Fruit fly (Drosophila melanogaster) whole organism, embryonic: ENCODE data around the gene CG32267.
A peak's percentile ranks its signal among the peaks of the same experiment; 100 is the strongest.

Experiments
- ATbp ChIP-seq: fragments of 200-800 bp; sonication (Bioruptor generic); optimal IDR thresholded peaks from 2 replicates; lab custom pipeline; 2017; ENCODE audit warnings: missing biosample characterization, mild to moderate bottlenecking, missing genetic modification characterization, missing genetic modification reagents
- Asciz ChIP-seq: fragments of 200-800 bp; sonication (Bioruptor generic); optimal IDR thresholded peaks from 2 replicates; lab custom pipeline; 2017; ENCODE audit warnings: missing biosample characterization, mild to moderate bottlenecking, missing genetic modification characterization, missing genetic modification reagents
- CG10431 ChIP-seq: fragments of 200-800 bp; sonication (Bioruptor generic); optimal IDR thresholded peaks from 3 replicates; lab custom pipeline; 2018; ENCODE audit warnings: missing biosample characterization, mild to moderate bottlenecking, missing genetic modification characterization
- CG11456 ChIP-seq: fragments of 200-800 bp; sonication (Bioruptor generic); IDR thresholded peaks from 3 replicates; pipeline ENCODE4 v1.3.6; 2022; ENCODE audit warnings: missing biosample characterization, missing genetic modification characterization
- CG11504 ChIP-seq: fragments of 200-800 bp; sonication (Bioruptor generic); optimal IDR thresholded peaks from 3 replicates; lab custom pipeline; 2019; ENCODE audit warnings: missing biosample characterization, mild to moderate bottlenecking, missing genetic modification characterization, moderate library complexity
- CG12299 ChIP-seq: fragments of 200-800 bp; sonication (Bioruptor generic); optimal IDR thresholded peaks from 2 replicates; lab custom pipeline; 2018; ENCODE audit warnings: missing biosample characterization, mild to moderate bottlenecking, missing genetic modification characterization
- CG1233 ChIP-seq: fragments of 200-800 bp; sonication (Bioruptor generic); optimal IDR thresholded peaks from 4 replicates; lab custom pipeline; 2018; ENCODE audit warnings: missing biosample characterization, mild to moderate bottlenecking, missing genetic modification characterization
- CG12659 ChIP-seq: fragments of 200-800 bp; sonication (Bioruptor generic); optimal IDR thresholded peaks from 3 replicates; lab custom pipeline; 2017; ENCODE audit warnings: mild to moderate bottlenecking, missing biosample characterization, missing genetic modification reagents, missing genetic modification characterization
- CG12769 ChIP-seq: fragments of 200-800 bp; sonication (Bioruptor generic); optimal IDR thresholded peaks from 2 replicates; lab custom pipeline; 2019; ENCODE audit warnings: missing biosample characterization, mild to moderate bottlenecking, missing genetic modification characterization, moderate library complexity
- CG13624 ChIP-seq: fragments of 200-800 bp; sonication (Bioruptor generic); optimal IDR thresholded peaks from 2 replicates; lab custom pipeline; 2016; ENCODE audit warnings: missing biosample characterization, missing genetic modification characterization
- CG15073 ChIP-seq: fragments of 200-800 bp; sonication (Bioruptor generic); optimal IDR thresholded peaks from 2 replicates; lab custom pipeline; 2016; ENCODE audit warnings: missing biosample characterization, missing genetic modification characterization
- CG17359 ChIP-seq: fragments of 200-800 bp; sonication (Bioruptor generic); optimal IDR thresholded peaks from 3 replicates; lab custom pipeline; 2018; ENCODE audit warnings: missing biosample characterization, mild to moderate bottlenecking, missing genetic modification characterization, moderate library complexity
- CG2712 ChIP-seq: fragments of 200-800 bp; optimal IDR thresholded peaks from 3 replicates; lab custom pipeline; 2019; ENCODE audit warnings: missing biosample characterization, mild to moderate bottlenecking, missing genetic modification characterization, moderate library complexity
- CG2889 ChIP-seq: fragments of 200-800 bp; sonication (Bioruptor generic); IDR thresholded peaks from 3 replicates; pipeline ENCODE4 v1.3.6; 2022; ENCODE audit warnings: missing biosample characterization, missing genetic modification characterization
- CG30403 ChIP-seq: fragments of 200-800 bp; sonication (Bioruptor generic); optimal IDR thresholded peaks from 3 replicates; lab custom pipeline; 2016; ENCODE audit warnings: missing biosample characterization, missing genetic modification characterization
- CG3163 ChIP-seq: fragments of 200-800 bp; sonication (Bioruptor generic); optimal IDR thresholded peaks from 3 replicates; lab custom pipeline; 2016; ENCODE audit warnings: missing biosample characterization, missing genetic modification characterization
- CG33557 ChIP-seq: fragments of 200-800 bp; sonication (Bioruptor generic); optimal IDR thresholded peaks from 2 replicates; lab custom pipeline; 2019; ENCODE audit warnings: missing biosample characterization, mild to moderate bottlenecking, missing genetic modification characterization, moderate library complexity
- CG3838 ChIP-seq: fragments of 200-800 bp; sonication (Bioruptor generic); optimal IDR thresholded peaks from 3 replicates; lab custom pipeline; 2016; ENCODE audit warnings: missing biosample characterization, missing genetic modification characterization
- CG4854 ChIP-seq: fragments of 200-800 bp; sonication (Bioruptor generic); optimal IDR thresholded peaks from 2 replicates; lab custom pipeline; 2016; ENCODE audit warnings: missing biosample characterization, missing genetic modification characterization, inconsistent platforms
- CG9797 ChIP-seq: fragments of 200-800 bp; sonication (Bioruptor generic); optimal IDR thresholded peaks from 3 replicates; lab custom pipeline; 2018; ENCODE audit warnings: missing biosample characterization, mild to moderate bottlenecking, missing genetic modification characterization
- CrebB ChIP-seq: fragments of 200-800 bp; sonication (Bioruptor generic); optimal IDR thresholded peaks from 3 replicates; lab custom pipeline; 2018; ENCODE audit warnings: missing biosample characterization, mild to moderate bottlenecking, missing genetic modification characterization
- Dll ChIP-seq: fragments of 200-800 bp; sonication (Bioruptor generic); IDR thresholded peaks from 4 replicates; pipeline ENCODE4 v1.3.6; 2022; ENCODE audit warnings: missing biosample characterization, missing genetic modification characterization; ENCODE audit not compliant: partially characterized antibody
- ERR ChIP-seq: fragments of 200-800 bp; sonication (Bioruptor generic); optimal IDR thresholded peaks from 2 replicates; lab custom pipeline; 2016; ENCODE audit warnings: missing biosample characterization, missing genetic modification characterization
- Ets97D ChIP-seq: fragments of 200-800 bp; sonication (Bioruptor generic); optimal IDR thresholded peaks from 3 replicates; lab custom pipeline; 2016; ENCODE audit warnings: missing biosample characterization, missing genetic modification characterization
- HLH4C ChIP-seq: fragments of 200-800 bp; sonication (Bioruptor generic); IDR thresholded peaks from 3 replicates; pipeline ENCODE4 v1.3.6; 2022; ENCODE audit warnings: missing biosample characterization, missing genetic modification characterization; ENCODE audit not compliant: partially characterized antibody
- Hr51 ChIP-seq, 2 experiments: fragments of 200-800 bp; sonication (Bioruptor generic); optimal IDR thresholded peaks; 2 replicates in 1 of 2; 3 replicates in 1 of 2; lab custom pipeline; 2016 to 2018; ENCODE audit warnings: missing biosample characterization in 2 of 2, missing genetic modification characterization in 2 of 2, mild to moderate bottlenecking in 1 of 2, moderate library complexity in 1 of 2
- MESR4 ChIP-seq: fragments of 200-800 bp; sonication (Bioruptor generic); optimal IDR thresholded peaks from 2 replicates; lab custom pipeline; 2018; ENCODE audit warnings: missing biosample characterization, mild to moderate bottlenecking, missing genetic modification characterization, moderate library complexity
- Usf ChIP-seq: fragments of 200-800 bp; sonication (Bioruptor generic); optimal IDR thresholded peaks from 2 replicates; lab custom pipeline; 2017; ENCODE audit warnings: missing genotype, missing biosample characterization, missing genetic modification characterization
- amos ChIP-seq: fragments of 200-800 bp; sonication (Bioruptor generic); IDR thresholded peaks from 2 replicates; pipeline ENCODE4 v1.3.6; 2022; ENCODE audit warnings: missing biosample characterization, missing genetic modification characterization; ENCODE audit not compliant: partially characterized antibody
- bbx ChIP-seq: fragments of 200-800 bp; sonication (Bioruptor generic); IDR thresholded peaks from 2 replicates; pipeline ENCODE4 v1.3.6; 2022; ENCODE audit warnings: missing biosample characterization, missing genetic modification characterization; ENCODE audit not compliant: partially characterized antibody
- caup ChIP-seq: fragments of 200-800 bp; sonication (Bioruptor generic); optimal IDR thresholded peaks from 3 replicates; lab custom pipeline; 2017; ENCODE audit warnings: missing biosample characterization, mild to moderate bottlenecking, missing genetic modification characterization, moderate library complexity; ENCODE audit not compliant: severe bottlenecking
- chif ChIP-seq, 2 experiments: fragments of 200-800 bp; sonication (Bioruptor generic); optimal IDR thresholded peaks; 3 replicates each; lab custom pipeline; 2016; ENCODE audit warnings: missing biosample characterization in 2 of 2, missing genetic modification characterization in 2 of 2
- exex ChIP-seq: fragments of 200-800 bp; sonication (Bioruptor generic); optimal IDR thresholded peaks from 4 replicates; lab custom pipeline; 2018; ENCODE audit warnings: missing biosample characterization, mild to moderate bottlenecking, missing genetic modification characterization, moderate library complexity
- fd64A ChIP-seq: fragments of 200-800 bp; sonication (Bioruptor generic); optimal IDR thresholded peaks from 3 replicates; lab custom pipeline; 2018; ENCODE audit warnings: missing biosample characterization, mild to moderate bottlenecking, missing genetic modification characterization
- gro ChIP-seq: fragments of 200-800 bp; sonication (Bioruptor generic); optimal IDR thresholded peaks from 2 replicates; lab custom pipeline; 2016; ENCODE audit warnings: missing biosample characterization, missing genetic modification characterization
- inv ChIP-seq: fragments of 200-800 bp; sonication (Bioruptor generic); IDR thresholded peaks from 2 replicates; pipeline ENCODE4 v1.3.6; 2022; ENCODE audit warnings: missing biosample characterization, missing genetic modification characterization; ENCODE audit not compliant: partially characterized antibody
- kah ChIP-seq: fragments of 200-800 bp; sonication (Bioruptor generic); optimal IDR thresholded peaks from 2 replicates; lab custom pipeline; 2018; ENCODE audit warnings: missing biosample characterization, mild to moderate bottlenecking, missing genetic modification characterization
- kni ChIP-seq: fragments of 200-800 bp; sonication (Bioruptor generic); optimal IDR thresholded peaks from 3 replicates; lab custom pipeline; 2017; ENCODE audit warnings: mild to moderate bottlenecking, missing biosample characterization, missing genetic modification reagents, missing genetic modification characterization
- nau ChIP-seq: fragments of 200-800 bp; sonication (Bioruptor generic); optimal IDR thresholded peaks from 3 replicates; lab custom pipeline; 2017; ENCODE audit warnings: missing biosample characterization, mild to moderate bottlenecking, missing genetic modification characterization, missing genetic modification reagents
- nerfin-1 ChIP-seq: fragments of 200-800 bp; sonication (Bioruptor generic); optimal IDR thresholded peaks from 3 replicates; lab custom pipeline; 2019; ENCODE audit warnings: missing biosample characterization, mild to moderate bottlenecking, missing genetic modification characterization, moderate library complexity
- sna ChIP-seq: fragments of 200-800 bp; sonication (Bioruptor generic); IDR thresholded peaks from 2 replicates; pipeline ENCODE4 v1.3.6; 2022; ENCODE audit warnings: missing biosample characterization, missing genetic modification characterization; ENCODE audit not compliant: partially characterized antibody
- stc ChIP-seq: fragments of 200-800 bp; sonication (Bioruptor generic); IDR thresholded peaks from 2 replicates; pipeline ENCODE4 v1.3.6; 2022; ENCODE audit warnings: missing biosample characterization, missing genetic modification characterization
- stwl ChIP-seq: fragments of 200-800 bp; sonication (Bioruptor generic); optimal IDR thresholded peaks from 3 replicates; lab custom pipeline; 2018; ENCODE audit warnings: missing biosample characterization, mild to moderate bottlenecking, missing genetic modification characterization, moderate library complexity
- sug ChIP-seq: fragments of 200-800 bp; optimal IDR thresholded peaks from 2 replicates; lab custom pipeline; 2019; ENCODE audit warnings: missing biosample characterization, mild to moderate bottlenecking, missing genetic modification characterization, moderate library complexity
- tna ChIP-seq: fragments of 200-800 bp; sonication (Bioruptor generic); IDR thresholded peaks from 2 replicates; pipeline ENCODE4 v1.3.6; 2022; ENCODE audit warnings: missing biosample characterization, missing genetic modification characterization; ENCODE audit not compliant: partially characterized antibody
- unc-4 ChIP-seq: fragments of 200-800 bp; sonication (Bioruptor generic); IDR thresholded peaks from 2 replicates; pipeline ENCODE4 v1.3.6; 2022; ENCODE audit warnings: missing biosample characterization, missing genetic modification characterization; ENCODE audit not compliant: partially characterized antibody
- wor ChIP-seq: fragments of 200-800 bp; sonication (Bioruptor generic); IDR thresholded peaks from 2 replicates; pipeline ENCODE4 v1.3.6; 2022; ENCODE audit warnings: missing biosample characterization, missing genetic modification characterization
- zen ChIP-seq: fragments of 200-800 bp; sonication (Bioruptor generic); optimal IDR thresholded peaks from 3 replicates; lab custom pipeline; 2018; ENCODE audit warnings: missing biosample characterization, mild to moderate bottlenecking, missing genetic modification characterization, moderate library complexity

CG32267 gene

DNA sequence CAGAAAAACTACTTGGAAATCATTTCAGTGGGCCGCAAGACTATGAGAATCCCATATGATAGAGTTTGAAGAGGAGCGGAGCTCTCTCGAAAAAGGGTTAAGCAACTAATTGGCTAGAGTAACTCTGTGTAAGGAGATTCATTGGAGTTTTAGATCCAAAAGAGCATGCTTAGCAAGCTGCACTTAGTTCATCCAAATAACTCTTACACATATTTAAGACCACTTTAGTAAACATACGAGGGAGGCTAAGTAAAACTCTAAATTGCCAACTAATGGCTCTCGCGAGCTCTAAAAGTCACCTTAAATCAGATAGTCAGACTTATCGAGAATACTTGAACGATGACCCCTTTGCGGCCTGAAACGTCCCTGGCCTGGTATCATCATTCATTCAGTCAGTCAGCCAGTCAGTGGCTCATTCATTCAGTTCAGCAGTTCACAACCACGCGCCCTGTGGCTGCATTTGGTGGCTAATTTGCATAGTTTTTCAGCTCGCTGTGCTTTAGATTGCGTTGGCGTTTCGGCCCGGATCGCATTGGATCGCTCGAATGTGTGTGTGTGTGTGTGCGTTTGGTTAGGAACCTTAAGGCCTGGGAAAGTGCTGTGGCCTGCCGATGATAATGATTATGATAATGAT, 16.9 kb downstream of the CG32267 start (continued):
- TF ChIP-seq exex (tag; lab: Kevin White, UChicago) (no peak), CG12299 (no peak), ERR (no peak), sna (no peak), tna (no peak), CG30403 (GFP tag; lab: Kevin White, UChicago) (peak; percentile 34), stc (GFP tag; lab: Robert Waterston, UW) (peak; percentile 41; the same call in 1 of the 2 replicates), CG9797 (GFP tag; lab: Kevin White, UChicago) (no peak), kah (GFP tag; lab: Kevin White, UChicago) (no peak), CG3838 (no peak), caup (GFP tag; lab: Kevin White, UChicago) (no peak), amos (GFP tag; lab: Robert Waterston, UW) (no peak), CG4854 (GFP tag; lab: Kevin White, UChicago) (no peak), fd64A (no peak), stwl (tag; lab: Kevin White, UChicago) (no peak), HLH4C (GFP tag; lab: Robert Waterston, UW) (no peak), CG15073 (GFP tag; lab: Kevin White, UChicago) (no peak), CG10431 (GFP tag; lab: Kevin White, UChicago) (no peak), CG11456 (GFP tag; lab: Robert Waterston, UW) (no peak), wor (GFP tag; lab: Robert Waterston, UW) (peak; percentile 49), Dll (GFP tag; lab: Robert Waterston, UW) (no peak), kni (peak; percentile 60), Hr51 (GFP tag; optimal IDR thresholded peaks at IDR 0.05; lab: Kevin White, UChicago) (peak in 1 of 2 experiments; percentile 27), CG3163 (no peak), nau (no peak), unc-4 (GFP tag; lab: Robert Waterston, UW) (no peak), CG12769 (tag; lab: Kevin White, UChicago) (peak; percentile 48), CG33557 (no peak), inv (GFP tag; lab: Robert Waterston, UW) (peak; percentile 11; the same call in 1 of the 2 replicates), gro (GFP tag; lab: Kevin White, UChicago) (no peak), chif (GFP tag; optimal IDR thresholded peaks at IDR 0.05; lab: Kevin White, UChicago) (peak in 1 of 2 experiments; percentile 4), sug (peak; percentile 2), ATbp (no peak), CG2712 (peak; percentile 22), bbx (GFP tag; lab: Robert Waterston, UW) (no peak), CrebB (tag; lab: Kevin White, UChicago) (no peak), CG2889 (GFP tag; lab: Robert Waterston, UW) (no peak), Usf (GFP tag; lab: Kevin White, UChicago) (no peak), Ets97D (GFP tag; lab: Kevin White, UChicago) (no peak), Asciz (peak; percentile 2), CG17359 (tag; lab: Kevin White, UChicago) (peak; percentile 46), CG12659 (peak; percentile 22), CG11504 (tag; lab: Kevin White, UChicago) (peak; percentile 60), nerfin-1 (tag; lab: Kevin White, UChicago) (peak; percentile 11), CG1233 (GFP tag; lab: Kevin White, UChicago) (no peak), CG13624 (GFP tag; lab: Kevin White, UChicago) (no peak), MESR4 (GFP tag; lab: Kevin White, UChicago) (no peak), zen (tag; lab: Kevin White, UChicago) (no peak)
